Worm (Caenorhabditis elegans): ENCODE results near the gene wrt-4.

- TF ChIP-seq nhr-11 (tag; optimal IDR thresholded peaks at IDR 0.05) (no peak), ceh-16 (tag; optimal IDR thresholded peaks at IDR 0.05) (no peak), egl-5 (tag; optimal IDR thresholded peaks at IDR 0.05) (no peak), fkh-10 (GFP tag; optimal IDR thresholded peaks at IDR 0.05) (no peak), lsy-12 (tag; optimal IDR thresholded peaks at IDR 0.05) (no peak), ZK546.5 (tag; optimal IDR thresholded peaks at IDR 0.05) (no peak), mdl-1 (tag; optimal IDR thresholded peaks at IDR 0.05) (no peak), skn-1 (tag; optimal IDR thresholded peaks at IDR 0.05) (no peak), nfya-1 (tag; optimal IDR thresholded peaks at IDR 0.05; ENCODE audit: insufficient read depth) (no peak)
Observed at ce11 chrX:15718325-15718724, 38.7 kb downstream of the wrt-4 start, which contains the start of gene ZK662.6.

Measured in whole organism, L3 larva.